Worm (Caenorhabditis elegans): ENCODE data around the gene R10E11.6.

ce11 chrIII:9743239-9743638, 39.6 kb upstream of the R10E11.6 start, which contains the start of gene T05G5.1:
- no peak for TF ChIP-seq med-1 (GFP tag; optimal IDR thresholded peaks at IDR 0.05; ENCODE audit: insufficient read depth)
- no peak for TF ChIP-seq ztf-23 (GFP tag; IDR thresholded peaks at IDR 0.05)
- TF ChIP-seq cog-1 (tag; optimal IDR thresholded peaks at IDR 0.05), result no peak
- no peak for TF ChIP-seq ref-1 (GFP tag; conservative IDR thresholded peaks at IDR 0.05)
